Worm (Caenorhabditis elegans) whole organism, early embryonic: ENCODE results near the gene R160.13.
"Not testable (repeated sequence)": the region's sequence is repeated elsewhere in the genome, so short reads cannot be mapped to it uniquely, and the experiment has no call there.

ENCODE experiments used
- B0310.2 ChIP-seq: sonication (generic microtip); optimal IDR thresholded peaks from 2 replicates; lab custom pipeline; 2016; ENCODE audit warnings: mild to moderate bottlenecking, missing genetic modification characterization, missing compliant biosample characterization
- F13C5.2 ChIP-seq: sonication (generic microtip); optimal IDR thresholded peaks from 2 replicates; lab custom pipeline; 2017; ENCODE audit warnings: mild to moderate bottlenecking, missing genetic modification characterization, inconsistent platforms, missing compliant biosample characterization
- aly-1 ChIP-seq: sonication (generic microtip); optimal IDR thresholded peaks from 2 replicates; lab custom pipeline; 2016; ENCODE audit warnings: missing genetic modification characterization, missing compliant biosample characterization
- ama-1 ChIP-seq: fragments of 150-350 bp; optimal IDR thresholded peaks from 2 replicates; lab custom pipeline; 2014
- ceh-13 ChIP-seq: fragments of 200-800 bp; sonication (Bioruptor generic); optimal IDR thresholded peaks from 2 replicates; lab custom pipeline; 2018; ENCODE audit warnings: mild to moderate bottlenecking, missing genetic modification characterization, missing compliant biosample characterization
- ceh-36 ChIP-seq: sonication (generic microtip); optimal IDR thresholded peaks from 2 replicates; lab custom pipeline; 2016; ENCODE audit warnings: missing genetic modification characterization, inconsistent platforms, missing compliant biosample characterization
- ets-7 ChIP-seq: sonication (generic microtip); optimal IDR thresholded peaks from 2 replicates; lab custom pipeline; 2016; ENCODE audit warnings: missing genotype, missing genetic modification characterization, missing compliant biosample characterization
- flt-1 ChIP-seq: fragments of 200-800 bp; sonication (Bioruptor generic); IDR thresholded peaks from 2 replicates; pipeline ENCODE4 v1.3.6; 2022; ENCODE audit warnings: missing genetic modification characterization, missing compliant biosample characterization
- hmbx-1 ChIP-seq: sonication (generic microtip); optimal IDR thresholded peaks from 2 replicates; lab custom pipeline; 2016; ENCODE audit warnings: mild to moderate bottlenecking, missing genetic modification characterization, missing compliant biosample characterization
- hmg-4 ChIP-seq: fragments of 200-800 bp; sonication (Bioruptor generic); optimal IDR thresholded peaks from 2 replicates; lab custom pipeline; 2018; ENCODE audit warnings: mild to moderate bottlenecking, missing genetic modification characterization, missing compliant biosample characterization
- hnd-1 ChIP-seq: sonication (generic microtip); optimal IDR thresholded peaks from 2 replicates; lab custom pipeline; 2016; ENCODE audit warnings: missing genetic modification characterization, missing compliant biosample characterization
- pes-1 ChIP-seq: fragments of 200-800 bp; sonication (Bioruptor generic); IDR thresholded peaks from 2 replicates; pipeline ENCODE4 v1.3.6; 2022; ENCODE audit warnings: missing genetic modification reagents, missing genetic modification characterization, missing compliant biosample characterization
- scrt-1 ChIP-seq: fragments of 200-800 bp; sonication (Bioruptor generic); IDR thresholded peaks from 2 replicates; pipeline ENCODE4 v1.3.6; 2022; ENCODE audit warnings: missing genetic modification characterization, missing compliant biosample characterization
- sea-1 ChIP-seq: fragments of 200-800 bp; sonication (Bioruptor generic); conservative IDR thresholded peaks from 2 replicates; pipeline ENCODE4 v1.3.6; 2022; ENCODE audit warnings: missing genetic modification characterization, missing compliant biosample characterization
- tbx-11 ChIP-seq: fragments of 200-800 bp; sonication (Bioruptor generic); IDR thresholded peaks from 2 replicates; pipeline ENCODE4 v1.3.6; 2022; ENCODE audit warnings: missing genetic modification characterization, missing compliant biosample characterization
- tbx-37 ChIP-seq: fragments of 200-800 bp; sonication (Bioruptor generic); conservative IDR thresholded peaks from 2 replicates; pipeline ENCODE4 v1.3.6; 2022; ENCODE audit warnings: missing genetic modification reagents, missing genetic modification characterization, missing compliant biosample characterization
- tra-4 ChIP-seq: sonication (generic microtip); optimal IDR thresholded peaks from 2 replicates; lab custom pipeline; 2017; ENCODE audit warnings: missing genetic modification characterization, missing compliant biosample characterization

The R160.13 gene

DNA sequence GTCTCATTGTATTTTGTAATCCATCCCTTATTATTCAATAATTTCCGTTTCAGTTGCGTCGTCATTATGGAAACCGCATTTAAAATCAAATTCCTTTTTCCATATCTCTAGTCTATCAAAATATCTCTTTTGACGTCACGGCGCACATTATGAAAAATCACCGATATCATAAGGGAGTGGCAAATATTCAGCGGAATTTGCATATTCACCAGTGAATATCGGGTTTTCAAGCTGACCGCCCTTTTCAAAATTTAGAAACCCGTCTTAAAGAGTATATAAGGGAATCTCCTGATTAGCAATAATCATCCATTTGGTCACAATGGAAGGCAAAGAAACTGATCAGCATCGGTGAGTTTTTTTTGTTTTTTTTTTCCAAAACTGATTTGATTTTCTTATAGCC, 18.0 kb downstream of the R160.13 start, which contains the start of gene col-165:
Gene col-165 (plus strand): TSS at position 301 of the 400 bp plus-strand sequence.
- TF ChIP-seq ama-1 (lab: Kevin White, UChicago) (no peak), tbx-37 (no peak), F13C5.2 (no peak), scrt-1 (no peak), aly-1 (tag; lab: Kevin White, UChicago) (no peak), hmbx-1 (tag; lab: Kevin White, UChicago) (no peak), sea-1 (GFP tag; lab: Robert Waterston, UW) (no peak), ceh-36 (tag; lab: Kevin White, UChicago) (no peak), ceh-13 (GFP tag; lab: Kevin White, UChicago) (no peak), tbx-11 (no peak), flt-1 (no peak), ets-7 (tag; lab: Kevin White, UChicago) (no peak), tra-4 (no peak), hmg-4 (no peak), hnd-1 (tag; lab: Kevin White, UChicago) (no peak), B0310.2 (tag; lab: Kevin White, UChicago) (no peak), pes-1 (GFP tag; lab: Robert Waterston, UW) (no peak)

DNA sequence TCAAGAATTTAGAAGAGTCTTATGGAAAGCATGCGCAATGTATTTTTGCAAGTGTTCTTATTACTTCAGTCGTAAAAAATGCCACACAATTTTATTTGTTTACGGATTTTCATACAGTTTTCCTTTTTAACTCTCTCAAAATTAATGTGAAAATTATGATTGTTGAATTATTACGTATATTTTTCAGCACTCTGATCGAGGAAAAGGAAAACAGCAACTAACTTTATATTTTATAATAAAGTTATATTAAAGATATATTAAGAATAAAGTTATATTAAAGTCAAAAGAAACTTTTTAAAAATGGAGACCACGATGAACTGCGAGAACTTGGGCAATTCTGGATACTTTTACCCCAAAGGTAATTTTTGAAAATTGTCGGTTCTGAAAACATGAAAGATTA, 21.1 kb downstream of the R160.13 start, which contains the start of gene F14H12.2:
Gene F14H12.2 (plus strand): TSS at position 301 of the 400 bp plus-strand sequence.
- TF ChIP-seq F13C5.2 (no peak), sea-1 (GFP tag; lab: Robert Waterston, UW) (no peak), ceh-13 (GFP tag; lab: Kevin White, UChicago) (no peak), hmg-4 (no peak), aly-1 (tag; lab: Kevin White, UChicago) (no peak), B0310.2 (tag; lab: Kevin White, UChicago) (no peak), hnd-1 (tag; lab: Kevin White, UChicago) (no peak), ets-7 (tag; lab: Kevin White, UChicago) (no peak)

DNA sequence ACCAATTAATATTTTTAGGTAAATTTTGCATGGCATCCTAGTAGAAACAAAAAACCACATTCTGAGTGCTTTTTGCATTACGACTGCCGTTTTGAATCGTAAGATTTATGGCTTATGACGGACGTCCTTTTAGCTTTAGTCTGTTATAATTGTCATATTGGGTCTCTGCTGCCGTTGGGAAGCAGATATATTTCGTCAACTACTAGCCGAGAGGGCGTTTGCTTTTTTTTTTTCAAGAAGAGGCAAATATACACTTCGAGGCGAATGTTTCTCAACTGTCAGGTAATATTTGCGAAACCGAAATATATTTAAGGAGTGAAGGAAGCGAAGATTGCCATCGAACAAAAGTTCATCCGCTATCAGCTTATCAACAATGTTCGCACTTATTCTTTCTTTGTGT, 27.4 kb downstream of the R160.13 start, which contains the start of gene F14H12.3:
Gene F14H12.3 (plus strand): TSS at position 301 of the 400 bp plus-strand sequence.
- TF ChIP-seq scrt-1 (0 out of 2 replicates have a peak, but pooled peaks have one; percentile 40), tbx-11 (no peak)

DNA sequence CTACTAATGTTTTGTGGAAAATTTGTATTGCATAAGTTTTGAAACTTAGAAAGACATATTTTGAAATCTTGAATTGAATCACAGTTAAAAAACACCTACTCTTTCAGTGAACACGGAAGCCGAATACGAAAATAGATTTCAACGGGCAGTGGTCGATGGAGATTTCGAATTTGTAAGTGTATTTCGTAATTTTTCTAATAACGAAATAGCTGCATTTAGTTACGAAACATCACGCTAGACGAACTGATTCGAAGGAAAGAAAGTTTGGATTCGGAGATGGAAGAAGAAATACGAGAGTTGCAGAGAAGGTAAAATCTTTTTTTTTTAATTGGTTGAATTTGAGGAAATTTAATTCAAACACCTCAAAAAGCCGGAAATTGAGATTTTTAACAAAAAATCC, 28.6 kb downstream of the R160.13 start:
- TF ChIP-seq hmg-4: no peak

DNA sequence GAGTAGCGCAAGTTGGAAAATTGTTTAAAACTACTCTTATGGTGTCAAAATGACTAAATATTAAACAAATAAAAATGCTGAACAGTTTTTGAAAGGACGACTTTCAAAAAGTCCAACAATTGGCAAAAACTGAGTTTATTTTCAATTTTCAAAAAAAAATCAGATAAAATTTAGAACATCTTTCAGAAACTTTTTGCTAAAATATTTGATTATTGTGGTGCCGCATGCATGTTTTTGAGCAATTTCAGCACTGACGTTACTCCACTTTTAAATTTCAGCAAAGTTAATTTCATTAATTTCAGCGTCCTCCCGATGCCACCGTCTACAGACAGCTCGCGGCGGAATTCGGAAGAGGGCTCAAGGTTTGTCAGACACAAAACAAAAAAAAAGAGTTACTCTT, 32.0 kb downstream of the R160.13 start, which contains the start of gene cst-1:
Gene cst-1 (plus strand): TSS at position 301 of the 400 bp plus-strand sequence.
- TF ChIP-seq hmg-4; hmbx-1 (tag; lab: Kevin White, UChicago); aly-1 (tag; lab: Kevin White, UChicago): not testable (repeated sequence)

DNA sequence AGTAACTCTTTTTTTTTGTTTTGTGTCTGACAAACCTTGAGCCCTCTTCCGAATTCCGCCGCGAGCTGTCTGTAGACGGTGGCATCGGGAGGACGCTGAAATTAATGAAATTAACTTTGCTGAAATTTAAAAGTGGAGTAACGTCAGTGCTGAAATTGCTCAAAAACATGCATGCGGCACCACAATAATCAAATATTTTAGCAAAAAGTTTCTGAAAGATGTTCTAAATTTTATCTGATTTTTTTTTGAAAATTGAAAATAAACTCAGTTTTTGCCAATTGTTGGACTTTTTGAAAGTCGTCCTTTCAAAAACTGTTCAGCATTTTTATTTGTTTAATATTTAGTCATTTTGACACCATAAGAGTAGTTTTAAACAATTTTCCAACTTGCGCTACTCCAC, 35.4 kb downstream of the R160.13 start, which contains the start of gene cst-2:
Gene cst-2 (minus strand): TSS at position 101 of the 400 bp plus-strand sequence.
- TF ChIP-seq tbx-11; ets-7 (tag; lab: Kevin White, UChicago); F13C5.2: not testable (repeated sequence)

DNA sequence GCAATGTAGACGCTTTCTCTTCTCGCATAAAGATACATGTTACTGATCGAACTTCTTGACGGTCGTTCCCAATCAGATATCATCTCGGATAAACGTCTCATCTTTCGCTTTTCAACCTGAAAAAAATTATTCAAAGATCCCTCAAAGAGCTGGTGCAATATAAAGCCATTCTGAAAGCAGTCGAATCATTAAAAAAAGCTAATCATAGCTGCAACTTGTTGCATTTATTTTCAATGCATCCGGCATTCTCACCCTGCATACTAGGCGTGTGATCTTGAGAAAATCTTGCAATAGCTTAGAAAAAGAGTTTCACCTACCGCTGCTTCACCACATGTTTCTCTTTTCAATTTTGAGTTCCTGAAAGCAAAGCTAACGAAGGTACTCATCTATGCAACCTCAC, 39.0 kb downstream of the R160.13 start, which contains the start of gene C24A8.6:
Gene C24A8.6 (minus strand): TSS at position 101 of the 400 bp plus-strand sequence.
- TF ChIP-seq F13C5.2; ceh-13 (GFP tag; lab: Kevin White, UChicago); scrt-1: not testable (repeated sequence)

DNA sequence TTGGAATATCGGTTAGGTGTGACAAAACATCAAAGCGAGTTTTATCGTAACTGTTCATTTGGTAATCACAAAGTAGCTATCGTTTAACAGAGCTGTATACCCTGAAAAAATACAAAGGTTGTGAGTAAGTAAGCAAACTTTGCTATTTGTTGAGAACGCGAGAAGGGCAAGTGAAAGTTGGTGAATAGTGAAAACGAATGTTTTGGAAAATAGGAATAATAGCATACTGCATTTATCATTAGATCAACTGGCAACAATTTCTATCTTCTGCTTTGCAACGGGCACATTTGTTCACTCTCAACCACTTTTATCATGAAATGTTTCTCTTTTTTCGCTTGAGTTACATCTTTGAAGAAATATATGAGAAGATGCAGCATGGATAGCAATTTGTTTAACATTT, 42.5 kb downstream of the R160.13 start, which contains the start of gene C24A8.5:
Gene C24A8.5 (minus strand): TSS at position 101 of the 400 bp plus-strand sequence.
- no peak for TF ChIP-seq B0310.2 (tag; lab: Kevin White, UChicago)
- TF ChIP-seq scrt-1: no peak
- TF ChIP-seq sea-1 (GFP tag; lab: Robert Waterston, UW): no peak
- TF ChIP-seq hmbx-1 (tag; lab: Kevin White, UChicago): no peak
- TF ChIP-seq tra-4: no peak
- TF ChIP-seq pes-1 (GFP tag; lab: Robert Waterston, UW): no peak
- no peak for TF ChIP-seq ets-7 (tag; lab: Kevin White, UChicago)
- no peak for TF ChIP-seq ceh-36 (tag; lab: Kevin White, UChicago)
- no peak for TF ChIP-seq ama-1 (lab: Kevin White, UChicago)
- TF ChIP-seq flt-1: no peak

DNA sequence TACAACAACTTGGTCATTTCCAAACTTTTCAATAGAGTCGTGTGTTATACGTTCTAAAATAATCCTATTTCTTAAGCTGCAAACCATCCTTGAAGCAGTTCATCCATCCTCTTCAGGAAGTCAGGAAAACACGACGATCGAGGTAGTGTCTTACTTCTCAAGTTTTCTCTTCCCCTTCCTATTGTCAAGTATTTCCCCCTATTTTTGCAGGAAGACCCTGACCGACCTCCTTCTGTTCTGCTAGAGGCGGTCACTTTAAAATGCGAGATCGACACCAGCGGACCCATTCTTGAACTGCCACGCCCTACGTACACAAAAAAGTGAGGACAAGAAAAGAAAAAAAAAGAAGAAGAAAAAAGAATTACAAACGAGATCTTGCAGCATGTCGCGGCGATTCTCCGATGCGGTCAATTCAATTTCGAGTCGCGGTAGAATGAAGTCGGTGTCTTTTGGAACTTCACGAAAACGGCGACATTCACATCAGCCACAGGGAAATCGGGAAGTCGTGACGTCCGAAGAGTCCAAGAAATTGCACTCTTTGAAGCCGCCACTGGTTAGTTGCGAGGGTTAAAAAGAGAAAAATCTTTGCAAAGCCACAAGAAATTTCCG, 48.4 kb downstream of the R160.13 start:
- TF ChIP-seq B0310.2 (tag; lab: Kevin White, UChicago) (no peak), hmbx-1 (tag; lab: Kevin White, UChicago) (no peak), tbx-11 (no peak), hmg-4 (no peak), tbx-37 (no peak), hnd-1 (tag; lab: Kevin White, UChicago) (no peak), flt-1 (no peak), ets-7 (tag; lab: Kevin White, UChicago) (no peak), scrt-1 (no peak), F13C5.2 (no peak), ama-1 (lab: Kevin White, UChicago) (no peak), ceh-36 (tag; lab: Kevin White, UChicago) (no peak), ceh-13 (GFP tag; lab: Kevin White, UChicago) (no peak), tra-4 (no peak), aly-1 (tag; lab: Kevin White, UChicago) (no peak), pes-1 (GFP tag; lab: Robert Waterston, UW) (no peak), sea-1 (GFP tag; lab: Robert Waterston, UW) (no peak)
